Worm (Caenorhabditis elegans) whole organism, early embryonic: ENCODE data around the gene syg-1.

Source experiments
- B0310.2 ChIP-seq: sonication (generic microtip); optimal IDR thresholded peaks from 2 replicates; lab custom pipeline; 2016; ENCODE audit warnings: mild to moderate bottlenecking, missing genetic modification characterization, missing compliant biosample characterization
- F13C5.2 ChIP-seq: sonication (generic microtip); optimal IDR thresholded peaks from 2 replicates; lab custom pipeline; 2017; ENCODE audit warnings: mild to moderate bottlenecking, missing genetic modification characterization, inconsistent platforms, missing compliant biosample characterization
- aly-1 ChIP-seq: sonication (generic microtip); optimal IDR thresholded peaks from 2 replicates; lab custom pipeline; 2016; ENCODE audit warnings: missing genetic modification characterization, missing compliant biosample characterization
- ama-1 ChIP-seq: fragments of 150-350 bp; optimal IDR thresholded peaks from 2 replicates; lab custom pipeline; 2014
- ceh-13 ChIP-seq: fragments of 200-800 bp; sonication (Bioruptor generic); optimal IDR thresholded peaks from 2 replicates; lab custom pipeline; 2018; ENCODE audit warnings: mild to moderate bottlenecking, missing genetic modification characterization, missing compliant biosample characterization
- ceh-36 ChIP-seq: sonication (generic microtip); optimal IDR thresholded peaks from 2 replicates; lab custom pipeline; 2016; ENCODE audit warnings: missing genetic modification characterization, inconsistent platforms, missing compliant biosample characterization
- ets-7 ChIP-seq: sonication (generic microtip); optimal IDR thresholded peaks from 2 replicates; lab custom pipeline; 2016; ENCODE audit warnings: missing genotype, missing genetic modification characterization, missing compliant biosample characterization
- flt-1 ChIP-seq: fragments of 200-800 bp; sonication (Bioruptor generic); IDR thresholded peaks from 2 replicates; pipeline ENCODE4 v1.3.6; 2022; ENCODE audit warnings: missing genetic modification characterization, missing compliant biosample characterization
- hmbx-1 ChIP-seq: sonication (generic microtip); optimal IDR thresholded peaks from 2 replicates; lab custom pipeline; 2016; ENCODE audit warnings: mild to moderate bottlenecking, missing genetic modification characterization, missing compliant biosample characterization
- hmg-4 ChIP-seq: fragments of 200-800 bp; sonication (Bioruptor generic); optimal IDR thresholded peaks from 2 replicates; lab custom pipeline; 2018; ENCODE audit warnings: mild to moderate bottlenecking, missing genetic modification characterization, missing compliant biosample characterization
- hnd-1 ChIP-seq: sonication (generic microtip); optimal IDR thresholded peaks from 2 replicates; lab custom pipeline; 2016; ENCODE audit warnings: missing genetic modification characterization, missing compliant biosample characterization
- pes-1 ChIP-seq: fragments of 200-800 bp; sonication (Bioruptor generic); IDR thresholded peaks from 2 replicates; pipeline ENCODE4 v1.3.6; 2022; ENCODE audit warnings: missing genetic modification reagents, missing genetic modification characterization, missing compliant biosample characterization
- scrt-1 ChIP-seq: fragments of 200-800 bp; sonication (Bioruptor generic); IDR thresholded peaks from 2 replicates; pipeline ENCODE4 v1.3.6; 2022; ENCODE audit warnings: missing genetic modification characterization, missing compliant biosample characterization
- sea-1 ChIP-seq: fragments of 200-800 bp; sonication (Bioruptor generic); conservative IDR thresholded peaks from 2 replicates; pipeline ENCODE4 v1.3.6; 2022; ENCODE audit warnings: missing genetic modification characterization, missing compliant biosample characterization
- tbx-11 ChIP-seq: fragments of 200-800 bp; sonication (Bioruptor generic); IDR thresholded peaks from 2 replicates; pipeline ENCODE4 v1.3.6; 2022; ENCODE audit warnings: missing genetic modification characterization, missing compliant biosample characterization
- tbx-37 ChIP-seq: fragments of 200-800 bp; sonication (Bioruptor generic); conservative IDR thresholded peaks from 2 replicates; pipeline ENCODE4 v1.3.6; 2022; ENCODE audit warnings: missing genetic modification reagents, missing genetic modification characterization, missing compliant biosample characterization
- tra-4 ChIP-seq: sonication (generic microtip); optimal IDR thresholded peaks from 2 replicates; lab custom pipeline; 2017; ENCODE audit warnings: missing genetic modification characterization, missing compliant biosample characterization

The syg-1 gene

DNA sequence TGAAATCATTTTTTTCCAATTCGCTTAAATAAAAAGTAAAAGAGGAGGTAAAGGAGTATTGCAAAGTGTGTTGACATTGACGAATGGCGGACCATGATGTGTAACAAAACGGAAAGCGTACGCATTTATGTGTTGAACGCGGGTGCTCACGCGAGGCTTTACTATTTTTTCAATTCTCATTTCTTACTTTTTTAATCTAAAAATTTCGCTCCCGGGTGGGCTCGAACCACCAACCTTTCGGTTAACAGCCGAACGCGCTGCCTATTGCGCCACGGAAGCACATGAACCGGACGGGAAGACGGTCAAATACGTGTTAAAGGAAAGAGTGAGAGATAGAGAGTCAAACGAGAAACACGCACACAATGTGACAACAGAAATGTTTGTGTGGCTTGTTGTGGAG lies 34.2 kb upstream of the syg-1 start:
- peak; percentile 76 for TF ChIP-seq tbx-37 (GFP tag; lab: Robert Waterston, UW)
- peak; percentile 87 for TF ChIP-seq aly-1
- TF ChIP-seq ceh-13 (GFP tag; lab: Kevin White, UChicago) = peak; percentile 87
- TF ChIP-seq scrt-1 (GFP tag; lab: Robert Waterston, UW) = peak; percentile 88
- TF ChIP-seq tbx-11 (GFP tag; lab: Robert Waterston, UW) = peak; percentile 91
- TF ChIP-seq B0310.2 (tag; lab: Kevin White, UChicago) = peak; percentile 78
- TF ChIP-seq flt-1 (GFP tag; lab: Robert Waterston, UW) = peak; percentile 83
- peak; percentile 78 for TF ChIP-seq hmbx-1 (tag; lab: Kevin White, UChicago)
- peak; percentile 78 for TF ChIP-seq tra-4 (tag; lab: Kevin White, UChicago)
- peak; percentile 83 for TF ChIP-seq hnd-1 (tag; lab: Kevin White, UChicago)
- TF ChIP-seq ceh-36 = peak; percentile 91
- TF ChIP-seq ama-1 = no peak
- TF ChIP-seq F13C5.2 (tag; lab: Kevin White, UChicago) = peak; percentile 90
- peak; percentile 72 for TF ChIP-seq ets-7 (tag; lab: Kevin White, UChicago)
- TF ChIP-seq pes-1 (GFP tag; lab: Robert Waterston, UW) = peak; percentile 94
- peak; percentile 96 for TF ChIP-seq hmg-4 (GFP tag; lab: Kevin White, UChicago)
- TF ChIP-seq sea-1 = peak; percentile 91

DNA sequence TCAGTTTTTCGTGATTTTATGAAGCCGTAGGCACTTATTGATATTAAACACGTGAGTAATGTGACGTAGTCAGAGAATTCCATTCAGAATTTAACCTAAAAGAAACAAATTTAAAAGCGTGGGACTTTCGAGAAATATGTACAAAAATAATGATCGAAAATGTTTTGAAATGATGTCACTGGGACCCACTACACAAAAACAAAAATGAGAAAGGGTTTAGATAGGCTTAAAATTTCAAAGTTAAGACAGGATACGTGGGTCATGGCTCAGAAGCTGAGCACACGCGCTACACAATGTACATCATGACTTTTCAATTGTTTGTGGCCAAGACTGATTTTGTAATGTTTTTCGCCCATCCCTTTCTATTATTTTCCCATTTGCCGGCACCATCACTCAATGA lies 33.8 kb upstream of the syg-1 start, which contains the start of gene smvt-1:
TSS of gene smvt-1 (minus strand) at position 101 of the 400 bp plus-strand sequence.
- no peak for TF ChIP-seq F13C5.2 (tag; lab: Kevin White, UChicago)
- TF ChIP-seq ama-1 = no peak
- TF ChIP-seq B0310.2 (tag; lab: Kevin White, UChicago) = no peak
- TF ChIP-seq hnd-1 (tag; lab: Kevin White, UChicago) = no peak
- no peak for TF ChIP-seq aly-1
- no peak for TF ChIP-seq pes-1 (GFP tag; lab: Robert Waterston, UW)

DNA sequence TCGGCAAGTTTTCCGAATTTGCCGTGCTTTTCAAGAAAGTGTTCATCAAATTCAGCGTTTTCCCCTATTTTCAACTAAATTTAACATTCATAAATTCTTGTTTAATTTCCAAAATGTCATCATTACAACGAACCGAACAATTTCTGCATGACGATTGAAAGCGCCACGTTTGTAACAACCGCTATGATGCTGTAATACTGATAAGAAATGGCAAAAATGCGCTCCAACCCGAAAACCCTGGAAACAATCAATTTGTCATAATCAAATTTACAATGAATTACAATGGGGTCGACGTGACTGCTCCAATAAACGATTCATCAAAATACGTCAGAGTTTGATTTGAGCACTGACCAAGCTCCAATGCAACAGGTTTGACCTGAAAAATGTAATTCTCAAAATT lies 29.5 kb upstream of the syg-1 start:
- TF ChIP-seq tbx-11 (GFP tag; lab: Robert Waterston, UW) (no peak), hnd-1 (tag; lab: Kevin White, UChicago) (no peak)

DNA sequence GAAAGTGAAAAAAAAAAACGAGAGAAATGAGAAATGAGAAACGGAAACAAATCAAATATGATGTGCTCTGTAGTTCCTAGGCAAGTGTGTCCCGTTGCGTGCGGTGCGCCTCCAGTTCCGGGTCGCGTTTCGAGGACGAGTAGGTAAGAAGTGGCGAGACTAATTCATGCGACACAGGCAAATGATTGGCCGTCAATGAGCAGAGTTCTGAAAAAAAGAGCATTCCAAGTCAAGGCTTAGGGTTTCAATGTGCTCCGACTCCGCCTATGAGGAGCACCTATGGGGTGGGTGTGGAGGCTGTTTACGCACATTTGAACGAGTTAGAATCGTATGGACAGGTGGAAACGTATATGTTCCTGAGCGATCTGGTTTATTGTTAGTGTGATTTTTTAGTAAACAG lies 28.2 kb upstream of the syg-1 start:
- TF ChIP-seq hmbx-1 (tag; lab: Kevin White, UChicago) = no peak
- TF ChIP-seq pes-1 (GFP tag; lab: Robert Waterston, UW) = no peak
- no peak for TF ChIP-seq hmg-4 (GFP tag; lab: Kevin White, UChicago)
- no peak for TF ChIP-seq tbx-37 (GFP tag; lab: Robert Waterston, UW)
- TF ChIP-seq tbx-11 (GFP tag; lab: Robert Waterston, UW) = no peak
- no peak for TF ChIP-seq ceh-36
- no peak for TF ChIP-seq scrt-1 (GFP tag; lab: Robert Waterston, UW)
- no peak for TF ChIP-seq ets-7 (tag; lab: Kevin White, UChicago)
- no peak for TF ChIP-seq ceh-13 (GFP tag; lab: Kevin White, UChicago)

DNA sequence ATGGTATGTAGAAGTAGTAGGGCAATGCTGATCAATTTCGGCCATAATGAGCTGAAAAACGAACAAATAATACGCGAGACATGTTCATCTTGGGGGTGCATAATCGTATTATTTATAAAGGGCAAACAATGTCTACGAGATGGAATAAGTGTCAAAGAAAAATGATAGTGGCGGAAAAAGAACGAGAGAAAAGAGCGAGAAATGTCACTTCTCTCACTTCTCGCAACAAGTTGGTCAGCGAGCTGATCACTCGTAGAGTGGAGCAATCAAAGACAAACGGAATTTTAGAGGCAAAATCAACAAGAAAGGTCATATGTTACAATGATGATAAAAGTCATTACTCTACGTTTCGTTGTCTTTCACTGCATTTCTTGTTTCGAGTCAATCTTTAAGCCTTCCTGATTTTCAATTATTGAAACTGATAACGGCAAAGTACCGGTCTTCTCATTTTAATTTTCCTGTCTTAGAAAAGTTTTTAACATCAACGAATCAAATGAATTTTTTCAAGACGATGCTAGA lies 25.9 kb upstream of the syg-1 start, which contains the start of gene F52H2.3:
TSS of gene F52H2.3 (minus strand) at position 51 of the 519 bp plus-strand sequence.
- no peak for TF ChIP-seq ceh-13 (GFP tag; lab: Kevin White, UChicago)
- no peak for TF ChIP-seq tbx-11 (GFP tag; lab: Robert Waterston, UW)
- TF ChIP-seq hmbx-1 (tag; lab: Kevin White, UChicago) = no peak
- TF ChIP-seq sea-1 = no peak

DNA sequence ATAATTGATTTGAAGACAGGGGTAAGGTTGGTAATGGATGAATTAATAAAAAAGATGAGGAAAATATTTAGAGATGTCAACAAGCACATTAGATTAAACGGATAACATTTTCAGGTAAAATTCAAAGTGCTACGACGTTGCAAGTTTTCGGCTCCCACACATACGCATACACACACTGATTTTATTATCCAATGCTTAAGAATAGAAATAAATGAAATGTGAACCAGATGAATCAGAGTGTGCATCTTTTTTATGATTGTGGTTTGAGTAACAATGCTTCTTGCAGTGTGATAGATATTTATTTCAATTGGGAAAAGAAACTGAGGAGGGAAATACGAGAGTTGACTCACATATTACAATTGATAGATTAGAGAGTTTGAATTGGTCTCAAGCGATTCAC lies 23.6 kb upstream of the syg-1 start:
- TF ChIP-seq pes-1 (GFP tag; lab: Robert Waterston, UW) (no peak), ama-1 (no peak), ceh-13 (GFP tag; lab: Kevin White, UChicago) (no peak), F13C5.2 (tag; lab: Kevin White, UChicago) (no peak), tbx-11 (GFP tag; lab: Robert Waterston, UW) (no peak), ets-7 (tag; lab: Kevin White, UChicago) (no peak), ceh-36 (no peak), aly-1 (no peak), hmg-4 (GFP tag; lab: Kevin White, UChicago) (no peak), hnd-1 (tag; lab: Kevin White, UChicago) (no peak), tbx-37 (GFP tag; lab: Robert Waterston, UW) (no peak), B0310.2 (tag; lab: Kevin White, UChicago) (no peak), tra-4 (tag; lab: Kevin White, UChicago) (no peak), hmbx-1 (tag; lab: Kevin White, UChicago) (no peak), scrt-1 (GFP tag; lab: Robert Waterston, UW) (no peak)

DNA sequence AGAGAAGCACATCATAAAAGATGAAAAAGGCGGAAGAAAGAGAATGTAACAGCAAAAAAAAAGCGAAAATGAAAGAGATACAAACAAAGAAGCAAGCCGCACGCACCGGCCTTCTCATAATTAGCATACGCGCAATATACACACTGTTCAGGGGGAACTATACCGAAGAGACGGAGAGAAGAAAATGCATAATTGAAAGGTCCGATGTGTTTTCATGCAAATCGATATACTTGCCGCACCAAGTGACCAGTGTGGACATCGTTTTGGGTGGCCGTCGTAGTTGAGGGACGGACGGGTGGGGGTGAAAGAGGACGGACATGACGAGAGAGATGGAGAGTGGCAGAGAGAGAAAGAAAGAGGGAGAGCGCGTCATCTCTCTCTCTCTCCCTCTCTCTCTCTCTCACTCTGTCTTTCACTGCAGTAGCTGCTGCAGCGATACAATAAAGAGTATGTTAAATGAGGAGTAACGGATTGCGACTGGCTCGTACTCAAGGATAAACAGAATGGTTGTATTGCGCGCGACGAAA lies 21.2 kb upstream of the syg-1 start:
- no peak for TF ChIP-seq tra-4 (tag; lab: Kevin White, UChicago)
- no peak for TF ChIP-seq tbx-11 (GFP tag; lab: Robert Waterston, UW)
- peak; percentile 64 for TF ChIP-seq F13C5.2 (tag; lab: Kevin White, UChicago)
- peak; percentile 25 for TF ChIP-seq B0310.2 (tag; lab: Kevin White, UChicago)
- peak; percentile 51 for TF ChIP-seq aly-1
- no peak for TF ChIP-seq ceh-36
- peak; percentile 46 for TF ChIP-seq ets-7 (tag; lab: Kevin White, UChicago)
- TF ChIP-seq ceh-13 (GFP tag; lab: Kevin White, UChicago) = no peak
- peak; percentile 83 for TF ChIP-seq hmg-4 (GFP tag; lab: Kevin White, UChicago)
- TF ChIP-seq flt-1 (GFP tag; lab: Robert Waterston, UW) = no peak; the same call in 1 of the 2 replicates

DNA sequence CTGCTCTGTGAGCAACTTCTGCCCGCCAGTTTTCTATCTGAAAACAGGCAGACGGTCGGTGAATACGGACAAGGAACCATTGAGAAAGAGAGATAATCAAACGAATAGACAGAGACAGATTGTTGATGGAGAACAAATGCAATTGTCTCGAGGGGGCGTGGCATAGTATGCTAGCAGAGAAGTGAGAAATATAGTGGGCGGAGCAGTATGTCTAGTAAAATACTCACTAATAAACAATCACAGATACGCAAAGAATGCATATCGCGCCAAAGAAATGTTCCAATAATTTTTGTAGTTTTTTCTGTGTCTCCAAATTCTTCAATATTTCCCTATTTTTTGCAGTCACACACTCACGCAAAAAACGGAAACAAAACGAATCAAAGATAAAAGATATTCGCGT lies 17.2 kb upstream of the syg-1 start, which contains the start of gene tbc-12:
TSS of gene tbc-12 (minus strand) at position 101 of the 400 bp plus-strand sequence.
- TF ChIP-seq scrt-1 (GFP tag; lab: Robert Waterston, UW) (no peak), ets-7 (tag; lab: Kevin White, UChicago) (no peak), ama-1 (no peak), tbx-37 (GFP tag; lab: Robert Waterston, UW) (no peak)
